Fruit fly (Drosophila melanogaster): ENCODE results near the gene CG17475.

The CG17475 gene

dm6 chr3R:17079859-17080255, 50.4 kb downstream of the CG17475 start, which contains the start of the genes Keap1 and kuk (continued):
- TF ChIP-seq stc (GFP tag; IDR thresholded peaks at IDR 0.05) (no peak), HLH54F (GFP tag; optimal IDR thresholded peaks at IDR 0.05) (peak; percentile 73), danr (GFP tag; IDR thresholded peaks at IDR 0.05) (0 out of 2 replicates have a peak, but pooled peaks have one; percentile 20), Gug (GFP tag; IDR thresholded peaks at IDR 0.05) (no peak; the same call in 2 of the 4 replicates), klu (GFP tag; IDR thresholded peaks at IDR 0.05) (no peak), pan (optimal IDR thresholded peaks at IDR 0.05) (no peak), pan (GFP tag; optimal IDR thresholded peaks at IDR 0.05 in 1 of 2, IDR thresholded peaks at IDR 0.05 in 1 of 2) (no peak), CG3163 (GFP tag; optimal IDR thresholded peaks at IDR 0.05) (peak; percentile 46), CG14860 (GFP tag; IDR thresholded peaks at IDR 0.05; ENCODE audit: partially characterized antibody) (peak; percentile 68), tna (GFP tag; IDR thresholded peaks at IDR 0.05; ENCODE audit: partially characterized antibody) (peak; percentile 61), CG17385 (GFP tag; optimal IDR thresholded peaks at IDR 0.05) (peak; percentile 99), Hr78 (GFP tag; optimal IDR thresholded peaks at IDR 0.05) (no peak), Blimp-1 (GFP tag; optimal IDR thresholded peaks at IDR 0.05) (peak; percentile 6), jigr1 (GFP tag; IDR thresholded peaks at IDR 0.05) (no peak), Hmx (GFP tag; optimal IDR thresholded peaks at IDR 0.05) (no peak), Bdp1 (GFP tag; optimal IDR thresholded peaks at IDR 0.05) (peak; percentile 60), BEAF-32 (GFP tag; optimal IDR thresholded peaks at IDR 0.05) (peak; percentile 95), tgo (GFP tag; IDR thresholded peaks at IDR 0.05) (no peak), Xbp1 (GFP tag; optimal IDR thresholded peaks at IDR 0.05) (peak; percentile 71), CG33213 (GFP tag; optimal IDR thresholded peaks at IDR 0.05) (peak; percentile 77), NFAT (GFP tag; IDR thresholded peaks at IDR 0.05) (peak; percentile 50; the same call in 1 of the 2 replicates), unc-4 (GFP tag; IDR thresholded peaks at IDR 0.05; ENCODE audit: partially characterized antibody) (peak; percentile 86), CG3995 (GFP tag; optimal IDR thresholded peaks at IDR 0.05) (peak; percentile 44), CG16863 (GFP tag; optimal IDR thresholded peaks at IDR 0.05) (peak; percentile 23), en (GFP tag; optimal IDR thresholded peaks at IDR 0.05) (no peak), Sox100B (GFP tag; optimal IDR thresholded peaks at IDR 0.05) (no peak), p53 (GFP tag; optimal IDR thresholded peaks at IDR 0.05) (no peak), rib (GFP tag; IDR thresholded peaks at IDR 0.05) (0 out of 2 replicates have a peak, but pooled peaks have one; percentile 17), NfI (GFP tag; optimal IDR thresholded peaks at IDR 0.05) (peak; percentile 71), CG1832 (GFP tag; optimal IDR thresholded peaks at IDR 0.05) (no peak), ATbp (GFP tag; optimal IDR thresholded peaks at IDR 0.05) (peak; percentile 24), CG7839 (tag; optimal IDR thresholded peaks at IDR 0.05) (peak; percentile 13), Dad (GFP tag; optimal IDR thresholded peaks at IDR 0.05) (peak; percentile 43), Dll (GFP tag; IDR thresholded peaks at IDR 0.05; ENCODE audit: partially characterized antibody) (peak; percentile 91), kah (GFP tag; optimal IDR thresholded peaks at IDR 0.05) (no peak), D (optimal IDR thresholded peaks at IDR 0.05) (no peak), D (GFP tag; optimal IDR thresholded peaks at IDR 0.05) (no peak), CG15073 (GFP tag; optimal IDR thresholded peaks at IDR 0.05) (no peak), sob (GFP tag; IDR thresholded peaks at IDR 0.05) (peak; percentile 75), H15 (GFP tag; IDR thresholded peaks at IDR 0.05) (no peak), CoRest (tag; optimal IDR thresholded peaks at IDR 0.05) (peak; percentile 67), dmrt11E (tag; optimal IDR thresholded peaks at IDR 0.05) (no peak), ftz-f1 (GFP tag; optimal IDR thresholded peaks at IDR 0.05) (no peak), CG5953 (GFP tag; IDR thresholded peaks at IDR 0.05) (no peak), TFAM (GFP tag; optimal IDR thresholded peaks at IDR 0.05) (no peak), bcd (GFP tag; optimal IDR thresholded peaks at IDR 0.05) (peak; percentile 60), sug (tag; optimal IDR thresholded peaks at IDR 0.05) (peak; percentile 33), MBD-R2 (GFP tag; IDR thresholded peaks at IDR 0.05) (peak; percentile 42), cas (GFP tag; IDR thresholded peaks at IDR 0.05) (peak; percentile 40; the same call in 1 of the 2 replicates), CG2129 (GFP tag; IDR thresholded peaks at IDR 0.05; ENCODE audit: partially characterized antibody) (peak; percentile 66), CG13775 (GFP tag; optimal IDR thresholded peaks at IDR 0.05) (peak; percentile 53)
